Worm (Caenorhabditis elegans) whole organism, mixed stage, embryonic: ENCODE measurements around the gene F33H12.7.

Experiments used
- blmp-1 ChIP-seq: fragments of 150-350 bp; optimal IDR thresholded peaks from 2 replicates; lab custom pipeline; 2014; ENCODE audit warnings: missing biosample characterization, missing genetic modification characterization
- cnd-1 ChIP-seq: fragments of 200-800 bp; sonication (Bioruptor generic); optimal IDR thresholded peaks from 2 replicates; lab custom pipeline; 2018; ENCODE audit warnings: mild to moderate bottlenecking, missing genetic modification characterization, missing compliant biosample characterization
- elt-1 ChIP-seq: sonication (generic microtip); optimal IDR thresholded peaks from 2 replicates; lab custom pipeline; 2017; ENCODE audit warnings: missing genetic modification characterization, mild to moderate bottlenecking, missing compliant biosample characterization, antibody characterized with exemption, moderate library complexity, borderline replicate concordance; ENCODE audit not compliant: insufficient read depth
- elt-3 ChIP-seq: fragments of 150-350 bp; optimal IDR thresholded peaks from 2 replicates; lab custom pipeline; 2014; ENCODE audit warnings: missing biosample characterization, missing genetic modification characterization
- hlh-1 ChIP-seq: fragments of 150-350 bp; optimal IDR thresholded peaks from 2 replicates; lab custom pipeline; 2014; ENCODE audit warnings: missing biosample characterization, missing genetic modification reagents, missing genetic modification characterization
- lin-13 ChIP-seq: fragments of 150-350 bp; optimal IDR thresholded peaks from 2 replicates; lab custom pipeline; 2014; ENCODE audit warnings: missing biosample characterization, missing genetic modification characterization
- lsy-2 ChIP-seq: fragments of 150-350 bp; optimal IDR thresholded peaks from 2 replicates; lab custom pipeline; 2014; ENCODE audit warnings: missing biosample characterization, missing genetic modification characterization
- nhr-237 ChIP-seq: fragments of 150-350 bp; optimal IDR thresholded peaks from 2 replicates; lab custom pipeline; 2014; ENCODE audit warnings: missing biosample characterization, missing genetic modification characterization
- pha-4 ChIP-seq: fragments of 150-350 bp; optimal IDR thresholded peaks from 2 replicates; lab custom pipeline; 2018; ENCODE audit warnings: missing biosample characterization, missing genetic modification reagents, missing genetic modification characterization
- snpc-4 ChIP-seq: fragments of 150-350 bp; optimal IDR thresholded peaks from 2 replicates; lab custom pipeline; 2014; ENCODE audit warnings: missing biosample characterization, missing genetic modification characterization
- sptf-1 ChIP-seq: sonication (generic microtip); optimal IDR thresholded peaks from 2 replicates; lab custom pipeline; 2017; ENCODE audit warnings: mild to moderate bottlenecking, missing genetic modification characterization, moderate library complexity, missing compliant biosample characterization
- tbx-8 ChIP-seq: fragments of 200-800 bp; sonication (Bioruptor generic); optimal IDR thresholded peaks from 2 replicates; lab custom pipeline; 2018; ENCODE audit warnings: mild to moderate bottlenecking, missing genetic modification characterization, moderate library complexity, missing compliant biosample characterization

ce11 chrII:2537754-2538153, 49.0 kb downstream of the F33H12.7 start, which contains the start of gene K02F6.7:
- TF ChIP-seq lin-13 (tag; lab: Kevin White, UChicago) (no peak), sptf-1 (tag; lab: Kevin White, UChicago) (no peak), pha-4 (tag; lab: Kevin White, UChicago) (no peak), nhr-237 (tag; lab: Kevin White, UChicago) (no peak), cnd-1 (tag; lab: Kevin White, UChicago) (no peak), tbx-8 (no peak), snpc-4 (tag; lab: Kevin White, UChicago) (no peak), lsy-2 (tag; lab: Kevin White, UChicago) (no peak), elt-3 (tag; lab: Kevin White, UChicago) (no peak), hlh-1 (tag; lab: Kevin White, UChicago) (no peak), blmp-1 (tag; lab: Kevin White, UChicago) (no peak), elt-1 (tag; lab: Kevin White, UChicago) (no peak)
